Fruit fly (Drosophila melanogaster) whole organism, embryonic: Measurements from ENCODE around the gene retinin.
A peak's percentile ranks its signal among the peaks of the same experiment; 100 is the strongest.

ENCODE experiments used
- B-H1 ChIP-seq: fragments of 200-800 bp; sonication (Bioruptor generic); IDR thresholded peaks from 3 replicates; pipeline ENCODE4 v1.3.6; 2022; ENCODE audit warnings: missing biosample characterization, missing genetic modification characterization
- CG10959 ChIP-seq: fragments of 200-800 bp; sonication (Bioruptor generic); IDR thresholded peaks from 2 replicates; pipeline ENCODE4 v1.3.6; 2022; ENCODE audit warnings: missing biosample characterization, missing genetic modification characterization
- CG11247 ChIP-seq: fragments of 200-800 bp; sonication (Bioruptor generic); IDR thresholded peaks from 2 replicates; pipeline ENCODE4 v1.3.6; 2022; ENCODE audit warnings: missing biosample characterization, missing genetic modification characterization
- CG12236 ChIP-seq: fragments of 200-800 bp; sonication (Bioruptor generic); optimal IDR thresholded peaks from 2 replicates; lab custom pipeline; 2016; ENCODE audit warnings: missing biosample characterization, missing genetic modification characterization
- CG1233 ChIP-seq: fragments of 200-800 bp; sonication (Bioruptor generic); optimal IDR thresholded peaks from 4 replicates; lab custom pipeline; 2018; ENCODE audit warnings: missing biosample characterization, mild to moderate bottlenecking, missing genetic modification characterization
- CG12744 ChIP-seq: fragments of 200-800 bp; sonication (Bioruptor generic); optimal IDR thresholded peaks from 2 replicates; lab custom pipeline; 2016; ENCODE audit warnings: missing biosample characterization, missing genetic modification characterization
- CG14441 ChIP-seq: fragments of 200-800 bp; sonication (Bioruptor generic); IDR thresholded peaks from 2 replicates; pipeline ENCODE4 v1.3.6; 2022; ENCODE audit warnings: missing biosample characterization, missing genetic modification characterization
- CG15073 ChIP-seq: fragments of 200-800 bp; sonication (Bioruptor generic); optimal IDR thresholded peaks from 2 replicates; lab custom pipeline; 2016; ENCODE audit warnings: missing biosample characterization, missing genetic modification characterization
- CG16779 ChIP-seq: fragments of 200-800 bp; sonication (Bioruptor generic); IDR thresholded peaks from 2 replicates; pipeline ENCODE4 v1.3.6; 2022; ENCODE audit warnings: missing biosample characterization, missing genetic modification characterization
- CG16863 ChIP-seq: fragments of 200-800 bp; sonication (Bioruptor generic); optimal IDR thresholded peaks from 3 replicates; lab custom pipeline; 2016; ENCODE audit warnings: missing biosample characterization, missing genetic modification characterization
- CG17186 ChIP-seq: fragments of 200-800 bp; sonication (Bioruptor generic); optimal IDR thresholded peaks from 3 replicates; lab custom pipeline; 2017; ENCODE audit warnings: missing biosample characterization, missing genetic modification reagents, missing genetic modification characterization
- CG18599 ChIP-seq: fragments of 200-800 bp; sonication (Bioruptor generic); optimal IDR thresholded peaks from 3 replicates; lab custom pipeline; 2017; ENCODE audit warnings: missing biosample characterization, missing genetic modification characterization, mild to moderate bottlenecking, moderate library complexity, missing genetic modification reagents
- CG2875 ChIP-seq: fragments of 200-800 bp; sonication (Bioruptor generic); optimal IDR thresholded peaks from 2 replicates; lab custom pipeline; 2017; ENCODE audit warnings: missing biosample characterization, mild to moderate bottlenecking, missing genetic modification characterization, missing genetic modification reagents
- CG32772 ChIP-seq: fragments of 200-800 bp; sonication (Bioruptor generic); IDR thresholded peaks from 2 replicates; pipeline ENCODE4 v1.3.6; 2022; ENCODE audit warnings: missing biosample characterization, missing genetic modification characterization
- CG3281 ChIP-seq: fragments of 200-800 bp; sonication (Bioruptor generic); optimal IDR thresholded peaks from 3 replicates; lab custom pipeline; 2017; ENCODE audit warnings: missing biosample characterization, mild to moderate bottlenecking, missing genetic modification characterization
- CG6689 ChIP-seq: fragments of 200-800 bp; sonication (Bioruptor generic); IDR thresholded peaks from 2 replicates; pipeline ENCODE4 v1.3.6; 2022; ENCODE audit warnings: missing biosample characterization, missing genetic modification characterization
- CG7556 ChIP-seq: fragments of 200-800 bp; sonication (Bioruptor generic); optimal IDR thresholded peaks from 2 replicates; lab custom pipeline; 2017; ENCODE audit warnings: missing biosample characterization, mild to moderate bottlenecking, missing genetic modification characterization
- CG8281 ChIP-seq: fragments of 200-800 bp; sonication (Bioruptor generic); optimal IDR thresholded peaks from 2 replicates; lab custom pipeline; 2018; ENCODE audit warnings: missing biosample characterization, mild to moderate bottlenecking, missing genetic modification characterization, moderate library complexity
- CG9437 ChIP-seq: fragments of 200-800 bp; sonication (Bioruptor generic); optimal IDR thresholded peaks from 2 replicates; lab custom pipeline; 2018; ENCODE audit warnings: missing biosample characterization, mild to moderate bottlenecking, missing genetic modification characterization
- D ChIP-seq, 2 experiments: fragments of 200-800 bp in 1 of 2; fragments of >200 bp in 1 of 2; sonication (Bioruptor generic) in 1 of 2; optimal IDR thresholded peaks; 2 replicates in 1 of 2; 3 replicates in 1 of 2; lab custom pipeline; 2017; ENCODE audit warnings: mild to moderate bottlenecking in 1 of 2, missing biosample characterization in 1 of 2, missing genetic modification characterization in 1 of 2, missing genetic modification reagents in 1 of 2
- Dad ChIP-seq: fragments of 200-800 bp; sonication (Bioruptor generic); optimal IDR thresholded peaks from 3 replicates; lab custom pipeline; 2016; ENCODE audit warnings: missing biosample characterization, missing genetic modification characterization
- Dbx ChIP-seq: fragments of 200-800 bp; sonication (Bioruptor generic); IDR thresholded peaks from 3 replicates; pipeline ENCODE4 v1.3.6; 2022; ENCODE audit warnings: missing biosample characterization, missing genetic modification characterization
- Elba2 ChIP-seq: fragments of 200-800 bp; sonication (Bioruptor generic); optimal IDR thresholded peaks from 3 replicates; lab custom pipeline; 2016; ENCODE audit warnings: missing biosample characterization, missing genetic modification characterization
- GATAe ChIP-seq: fragments of 200-800 bp; sonication (Bioruptor generic); conservative IDR thresholded peaks from 2 replicates; pipeline ENCODE4 v1.3.6; 2022; ENCODE audit warnings: missing biosample characterization, missing genetic modification characterization
- Lim3 ChIP-seq: fragments of 200-800 bp; sonication (Bioruptor generic); IDR thresholded peaks from 2 replicates; pipeline ENCODE4 v1.3.6; 2022; ENCODE audit warnings: missing biosample characterization, missing genetic modification characterization
- Nf-YC ChIP-seq: fragments of 200-800 bp; optimal IDR thresholded peaks from 3 replicates; lab custom pipeline; 2019; ENCODE audit warnings: missing biosample characterization, mild to moderate bottlenecking, missing genetic modification characterization, moderate library complexity
- Six4 ChIP-seq: fragments of 200-800 bp; sonication (Bioruptor generic); optimal IDR thresholded peaks from 2 replicates; lab custom pipeline; 2016; ENCODE audit warnings: missing biosample characterization, missing genetic modification characterization
- TFAM ChIP-seq: fragments of 200-800 bp; sonication (Bioruptor generic); optimal IDR thresholded peaks from 2 replicates; lab custom pipeline; 2017; ENCODE audit warnings: missing biosample characterization, missing genetic modification characterization, inconsistent platforms
- fd102C ChIP-seq: fragments of 200-800 bp; sonication (Bioruptor generic); optimal IDR thresholded peaks from 2 replicates; lab custom pipeline; 2018; ENCODE audit warnings: missing biosample characterization, mild to moderate bottlenecking, missing genetic modification characterization, moderate library complexity
- fd3F ChIP-seq: fragments of 200-800 bp; sonication (Bioruptor generic); optimal IDR thresholded peaks from 2 replicates; lab custom pipeline; 2018; ENCODE audit warnings: missing biosample characterization, mild to moderate bottlenecking, missing genetic modification characterization, moderate library complexity
- fd96Cb ChIP-seq: fragments of 200-800 bp; sonication (Bioruptor generic); optimal IDR thresholded peaks from 2 replicates; lab custom pipeline; 2018; ENCODE audit warnings: missing biosample characterization, mild to moderate bottlenecking, missing genetic modification characterization, moderate library complexity
- fu2 ChIP-seq: fragments of 200-800 bp; sonication (Bioruptor generic); optimal IDR thresholded peaks from 2 replicates; lab custom pipeline; 2016; ENCODE audit warnings: missing biosample characterization, missing genetic modification characterization
- grau ChIP-seq: fragments of 200-800 bp; optimal IDR thresholded peaks from 3 replicates; lab custom pipeline; 2019; ENCODE audit warnings: missing biosample characterization, mild to moderate bottlenecking, missing genetic modification characterization, moderate library complexity
- her ChIP-seq: fragments of 200-800 bp; sonication (Bioruptor generic); optimal IDR thresholded peaks from 2 replicates; lab custom pipeline; 2016; ENCODE audit warnings: missing biosample characterization, missing genetic modification characterization
- jigr1 ChIP-seq: fragments of 200-800 bp; sonication (Bioruptor generic); IDR thresholded peaks from 3 replicates; pipeline ENCODE4 v1.3.6; 2022; ENCODE audit warnings: missing biosample characterization, missing genetic modification characterization
- lmd ChIP-seq: fragments of 200-800 bp; sonication (Bioruptor generic); IDR thresholded peaks from 2 replicates; pipeline ENCODE4 v1.3.6; 2022; ENCODE audit warnings: missing biosample characterization, missing genetic modification characterization
- nau ChIP-seq: fragments of 200-800 bp; sonication (Bioruptor generic); optimal IDR thresholded peaks from 3 replicates; lab custom pipeline; 2017; ENCODE audit warnings: missing biosample characterization, mild to moderate bottlenecking, missing genetic modification characterization, missing genetic modification reagents
- nmo ChIP-seq: fragments of 200-800 bp; sonication (Bioruptor generic); optimal IDR thresholded peaks from 2 replicates; lab custom pipeline; 2018; ENCODE audit warnings: missing biosample characterization, mild to moderate bottlenecking, missing genetic modification characterization, moderate library complexity
- odd ChIP-seq: fragments of 200-800 bp; sonication (Bioruptor generic); optimal IDR thresholded peaks from 2 replicates; lab custom pipeline; 2017; ENCODE audit warnings: missing biosample characterization, mild to moderate bottlenecking, missing genetic modification characterization
- pan ChIP-seq, 4 experiments: fragments of >200 bp in 3 of 4; fragments of 200-800 bp in 1 of 4; sonication (Bioruptor generic) in 1 of 4; optimal IDR thresholded peaks in 3 of 4; IDR thresholded peaks in 1 of 4; 2 replicates each; pipeline versions ENCODE4 v1.3.6 to Lab custom; 2017 to 2022; ENCODE audit warnings: missing biosample characterization in 2 of 4, missing genetic modification characterization in 2 of 4, mixed read lengths in 1 of 4
- pfk ChIP-seq: fragments of 200-800 bp; sonication (Bioruptor generic); optimal IDR thresholded peaks from 2 replicates; lab custom pipeline; 2018; ENCODE audit warnings: missing biosample characterization, mild to moderate bottlenecking, missing genetic modification characterization, moderate library complexity
- repo ChIP-seq: fragments of 200-800 bp; sonication (Bioruptor generic); optimal IDR thresholded peaks from 2 replicates; lab custom pipeline; 2016; ENCODE audit warnings: missing biosample characterization, missing genetic modification characterization
- run ChIP-seq: fragments of 200-800 bp; sonication (Bioruptor generic); optimal IDR thresholded peaks from 3 replicates; lab custom pipeline; 2018; ENCODE audit warnings: missing biosample characterization, mild to moderate bottlenecking, missing genetic modification characterization
- sim ChIP-seq: fragments of 200-800 bp; sonication (Bioruptor generic); IDR thresholded peaks from 2 replicates; pipeline ENCODE4 v1.3.6; 2022; ENCODE audit warnings: missing biosample characterization, missing genetic modification characterization
- slou ChIP-seq: fragments of 200-800 bp; sonication (Bioruptor generic); optimal IDR thresholded peaks from 3 replicates; lab custom pipeline; 2016; ENCODE audit warnings: missing biosample characterization, missing genetic modification characterization
- sug ChIP-seq: fragments of 200-800 bp; optimal IDR thresholded peaks from 2 replicates; lab custom pipeline; 2019; ENCODE audit warnings: missing biosample characterization, mild to moderate bottlenecking, missing genetic modification characterization, moderate library complexity
- vvl ChIP-seq: fragments of 200-800 bp; sonication (Bioruptor generic); IDR thresholded peaks from 2 replicates; pipeline ENCODE4 v1.3.6; 2022; ENCODE audit warnings: missing biosample characterization, missing genetic modification characterization
- zfh1 ChIP-seq: fragments of 200-800 bp; sonication (Bioruptor generic); IDR thresholded peaks from 3 replicates; pipeline ENCODE4 v1.3.6; 2022; ENCODE audit warnings: missing biosample characterization, missing genetic modification characterization
- zfh2 ChIP-seq: fragments of 200-800 bp; sonication (Bioruptor generic); optimal IDR thresholded peaks from 2 replicates; lab custom pipeline; 2016; ENCODE audit warnings: missing biosample characterization, missing genetic modification characterization

retinin gene

dm6 chr3L:16328207-16328891, 3.4 kb upstream of the retinin start, which contains the start of gene CG13058 (continued):
- TF ChIP-seq jigr1 (no peak), pfk (GFP tag; lab: Kevin White, UChicago) (no peak), CG11247 (no peak), nmo (GFP tag; lab: Kevin White, UChicago) (peak; percentile 30), CG8281 (tag; lab: Kevin White, UChicago) (peak; percentile 79), CG32772 (GFP tag; lab: Robert Waterston, UW) (no peak), CG18599 (GFP tag; lab: Kevin White, UChicago) (peak; percentile 78), lmd (peak; percentile 67), sim (GFP tag; lab: Robert Waterston, UW) (no peak), Six4 (no peak), Nf-YC (tag; lab: Kevin White, UChicago) (no peak), grau (tag; lab: Kevin White, UChicago) (peak; percentile 79), CG2875 (GFP tag; lab: Kevin White, UChicago) (no peak), her (GFP tag; lab: Kevin White, UChicago) (peak; percentile 2), CG1233 (GFP tag; lab: Kevin White, UChicago) (no peak), fu2 (GFP tag; lab: Kevin White, UChicago) (peak; percentile 47), Dad (GFP tag; lab: Kevin White, UChicago) (no peak), CG10959 (GFP tag; lab: Robert Waterston, UW) (no peak), CG6689 (peak; percentile 40; the same call in 1 of the 2 replicates), odd (GFP tag; lab: Kevin White, UChicago) (peak; percentile 64), D (optimal IDR thresholded peaks at IDR 0.05; lab: Kevin White, UChicago) (no peak), D (GFP tag; optimal IDR thresholded peaks at IDR 0.05; lab: Kevin White, UChicago) (no peak), fd96Cb (tag; lab: Kevin White, UChicago) (peak; percentile 60), CG7556 (GFP tag; lab: Kevin White, UChicago) (peak; percentile 69), repo (no peak), CG12236 (no peak), CG17186 (GFP tag; lab: Kevin White, UChicago) (no peak), zfh1 (no peak), CG14441 (GFP tag; lab: Robert Waterston, UW) (0 out of 2 replicates have a peak, but pooled peaks have one; percentile 41), fd3F (GFP tag; lab: Kevin White, UChicago) (peak; percentile 72), CG3281 (GFP tag; lab: Kevin White, UChicago) (peak; percentile 43), CG15073 (GFP tag; lab: Kevin White, UChicago) (no peak), CG12744 (GFP tag; lab: Kevin White, UChicago) (no peak), pan (optimal IDR thresholded peaks at IDR 0.05; lab: Kevin White, UChicago) (no peak), pan (GFP tag; optimal IDR thresholded peaks at IDR 0.05 in 1 of 2, IDR thresholded peaks at IDR 0.05 in 1 of 2) (no peak), sug (tag; lab: Kevin White, UChicago) (no peak), CG16863 (GFP tag; lab: Kevin White, UChicago) (peak; percentile 70), Elba2 (GFP tag; lab: Kevin White, UChicago) (no peak), fd102C (no peak), run (tag; lab: Kevin White, UChicago) (peak; percentile 32), CG9437 (GFP tag; lab: Kevin White, UChicago) (peak; percentile 50), CG16779 (no peak), nau (peak; percentile 56), Dbx (peak; percentile 64; the same call in 2 of the 3 replicates), slou (GFP tag; lab: Kevin White, UChicago) (no peak), GATAe (GFP tag; lab: Robert Waterston, UW) (no peak), vvl (GFP tag; lab: Robert Waterston, UW) (no peak), zfh2 (peak; percentile 42), Lim3 (peak; percentile 44; the same call in 1 of the 2 replicates), B-H1 (GFP tag; lab: Robert Waterston, UW) (no peak), TFAM (GFP tag; lab: Kevin White, UChicago) (no peak)
